Worm (Caenorhabditis elegans): ENCODE data around the gene sek-1.

sek-1 gene

DNA sequence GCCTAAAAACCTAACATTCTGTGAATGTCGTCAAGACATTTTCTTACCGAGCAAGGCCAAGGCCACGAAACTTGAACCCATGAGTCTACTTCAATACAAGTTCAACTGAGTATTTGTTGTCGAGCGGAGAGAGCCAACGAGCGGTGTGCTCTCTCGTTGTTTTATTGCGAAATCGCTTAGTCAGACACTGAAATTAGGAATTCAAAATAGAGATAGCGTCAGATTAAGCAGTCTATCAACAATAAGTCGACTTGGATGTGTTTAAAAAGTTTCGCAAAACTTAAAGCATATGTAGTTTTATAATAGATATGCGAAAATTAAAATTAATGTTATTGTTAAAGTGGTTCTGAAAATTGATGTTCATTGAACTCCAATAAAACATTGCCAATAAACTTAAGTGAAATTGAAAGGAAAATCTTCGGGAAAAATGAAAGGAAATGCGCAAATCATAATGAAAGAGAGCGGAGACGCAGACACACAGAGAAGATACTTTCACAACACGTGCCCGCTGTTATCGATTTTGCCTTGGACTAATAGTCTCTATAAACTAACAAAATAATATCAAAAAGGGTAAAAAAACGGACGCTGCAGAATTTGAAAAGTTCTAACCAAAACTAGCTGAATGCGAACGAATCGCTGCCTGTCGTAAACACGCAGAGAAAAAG is 23.0 kb upstream of the sek-1 start, which contains the start of gene ZK154.6:
TSS of gene ZK154.6 (minus strand) at position 187 of the 665 bp plus-strand sequence.
- TF ChIP-seq C34B4.2 (tag; optimal IDR thresholded peaks at IDR 0.05) (no peak), pqm-1 (tag; optimal IDR thresholded peaks at IDR 0.05) (no peak), lin-39 (tag; optimal IDR thresholded peaks at IDR 0.05) (no peak), nhr-237 (tag; optimal IDR thresholded peaks at IDR 0.05) (no peak), pag-3 (tag; optimal IDR thresholded peaks at IDR 0.05; ENCODE audit: borderline replicate concordance, insufficient read depth) (no peak), nhr-12 (tag; optimal IDR thresholded peaks at IDR 0.05) (no peak), rnt-1 (tag; optimal IDR thresholded peaks at IDR 0.05) (peak; percentile 20), mep-1 (tag; optimal IDR thresholded peaks at IDR 0.05) (peak; percentile 69), blmp-1 (tag; optimal IDR thresholded peaks at IDR 0.05) (peak; percentile 100), C16A3.4 (tag; optimal IDR thresholded peaks at IDR 0.05) (peak; percentile 5), lir-3 (tag; optimal IDR thresholded peaks at IDR 0.05; ENCODE audit: poor library complexity) (no peak), unc-98 (GFP tag; IDR thresholded peaks at IDR 0.05) (no peak), unc-86 (tag; optimal IDR thresholded peaks at IDR 0.05) (no peak), sox-4 (tag; optimal IDR thresholded peaks at IDR 0.05) (no peak), nhr-84 (tag; optimal IDR thresholded peaks at IDR 0.05) (no peak), nhr-85 (tag) (peak; percentile 77), ceh-90 (tag; optimal IDR thresholded peaks at IDR 0.05) (no peak), fkh-10 (GFP tag; optimal IDR thresholded peaks at IDR 0.05) (no peak), ztf-11 (tag; optimal IDR thresholded peaks at IDR 0.05) (no peak), unc-62 (GFP tag; optimal IDR thresholded peaks at IDR 0.05) (no peak), irx-1 (tag; optimal IDR thresholded peaks at IDR 0.05) (peak; percentile 51), lin-35 (GFP tag; optimal IDR thresholded peaks at IDR 0.05) (peak in 1 of 2 experiments; percentile 46), ceh-88 (GFP tag; IDR thresholded peaks at IDR 0.05) (no peak), dpl-1 (GFP tag; optimal IDR thresholded peaks at IDR 0.05) (no peak), nhr-76 (tag; optimal IDR thresholded peaks at IDR 0.05) (no peak), xbp-1 (tag; optimal IDR thresholded peaks at IDR 0.05) (peak; percentile 37), nhr-90 (tag; optimal IDR thresholded peaks at IDR 0.05; ENCODE audit: poor library complexity) (peak; percentile 21), nhr-77 (tag; optimal IDR thresholded peaks at IDR 0.05) (no peak), nhr-19 (GFP tag; conservative IDR thresholded peaks at IDR 0.05) (0 out of 2 replicates have a peak, but pooled peaks have one; percentile 27), lin-13 (GFP tag; optimal IDR thresholded peaks at IDR 0.05) (no peak), jun-1 (tag; optimal IDR thresholded peaks at IDR 0.05) (no peak), nhr-11 (tag; optimal IDR thresholded peaks at IDR 0.05) (no peak), aha-1 (tag; optimal IDR thresholded peaks at IDR 0.05) (no peak), fkh-8 (tag; optimal IDR thresholded peaks at IDR 0.05) (no peak), zip-4 (GFP tag; optimal IDR thresholded peaks at IDR 0.05) (peak; percentile 71), nhr-28 (tag; optimal IDR thresholded peaks at IDR 0.05) (no peak), nhr-71 (tag; optimal IDR thresholded peaks at IDR 0.05) (peak; percentile 62), ztf-4 (tag; optimal IDR thresholded peaks at IDR 0.05) (no peak), mef-2 (tag; optimal IDR thresholded peaks at IDR 0.05) (no peak), tlp-1 (tag; optimal IDR thresholded peaks at IDR 0.05) (no peak), fos-1 (tag; optimal IDR thresholded peaks at IDR 0.05) (no peak), pax-3 (tag; optimal IDR thresholded peaks at IDR 0.05) (no peak), unc-130 (tag; optimal IDR thresholded peaks at IDR 0.05) (no peak), unc-30 (tag; optimal IDR thresholded peaks at IDR 0.05) (no peak), fkh-4 (tag; optimal IDR thresholded peaks at IDR 0.05; ENCODE audit: borderline replicate concordance) (no peak), ceh-8 (GFP tag; optimal IDR thresholded peaks at IDR 0.05) (no peak), ama-1 (optimal IDR thresholded peaks at IDR 0.05) (no peak), mdl-1 (tag; optimal IDR thresholded peaks at IDR 0.05) (peak; percentile 14 to 90), elt-2 (tag; optimal IDR thresholded peaks at IDR 0.05) (no peak), lin-15B (tag; optimal IDR thresholded peaks at IDR 0.05) (no peak), snu-23 (GFP tag; optimal IDR thresholded peaks at IDR 0.05) (peak; percentile 61), ces-1 (GFP tag; optimal IDR thresholded peaks at IDR 0.05) (no peak), hpl-2 (GFP tag; optimal IDR thresholded peaks at IDR 0.05) (no peak)
